Fruit fly (Drosophila melanogaster) whole organism, embryonic: Measurements from ENCODE around the gene Alp4.
A peak's percentile ranks its signal among the peaks of the same experiment; 100 is the strongest.

Experiments
- Atf-2 ChIP-seq: fragments of 200-800 bp; sonication (Bioruptor generic); optimal IDR thresholded peaks from 2 replicates; lab custom pipeline; 2016; ENCODE audit warnings: missing biosample characterization, missing genetic modification characterization
- Atf6 ChIP-seq: fragments of 200-800 bp; sonication (Bioruptor generic); IDR thresholded peaks from 2 replicates; pipeline ENCODE4 v1.3.6; 2022; ENCODE audit warnings: missing biosample characterization, missing genetic modification characterization
- B-H2 ChIP-seq: fragments of 200-800 bp; sonication (Bioruptor generic); optimal IDR thresholded peaks from 2 replicates; lab custom pipeline; 2018; ENCODE audit warnings: missing biosample characterization, mild to moderate bottlenecking, missing genetic modification characterization
- Bdp1 ChIP-seq: fragments of 200-800 bp; sonication (Bioruptor generic); optimal IDR thresholded peaks from 3 replicates; lab custom pipeline; 2016; ENCODE audit warnings: missing biosample characterization, missing genetic modification characterization
- CG10321 ChIP-seq: fragments of 200-800 bp; sonication (Bioruptor generic); IDR thresholded peaks from 2 replicates; pipeline ENCODE4 v1.3.6; 2022; ENCODE audit warnings: missing biosample characterization, missing genetic modification characterization
- CG11504 ChIP-seq: fragments of 200-800 bp; sonication (Bioruptor generic); optimal IDR thresholded peaks from 3 replicates; lab custom pipeline; 2019; ENCODE audit warnings: missing biosample characterization, mild to moderate bottlenecking, missing genetic modification characterization, moderate library complexity
- CG11723 ChIP-seq: fragments of 200-800 bp; sonication (Bioruptor generic); optimal IDR thresholded peaks from 2 replicates; lab custom pipeline; 2017; ENCODE audit warnings: missing biosample characterization, mild to moderate bottlenecking, missing genetic modification characterization
- CG13296 ChIP-seq: fragments of 200-800 bp; sonication (Bioruptor generic); optimal IDR thresholded peaks from 3 replicates; lab custom pipeline; 2018; ENCODE audit warnings: missing biosample characterization, mild to moderate bottlenecking, missing genetic modification characterization
- CG14050 ChIP-seq: fragments of 200-800 bp; sonication (Bioruptor generic); IDR thresholded peaks from 3 replicates; pipeline ENCODE4 v1.3.6; 2022; ENCODE audit warnings: missing biosample characterization, missing genetic modification characterization
- CG1603 ChIP-seq: fragments of 200-800 bp; sonication (Bioruptor generic); optimal IDR thresholded peaks from 2 replicates; lab custom pipeline; 2019; ENCODE audit warnings: missing biosample characterization, mild to moderate bottlenecking, missing genetic modification characterization, moderate library complexity
- CG18011 ChIP-seq: fragments of 200-800 bp; sonication (Bioruptor generic); optimal IDR thresholded peaks from 2 replicates; lab custom pipeline; 2017; ENCODE audit warnings: missing biosample characterization, missing genetic modification characterization, mild to moderate bottlenecking, moderate library complexity, missing genotype
- CG2202 ChIP-seq: fragments of 200-800 bp; sonication (Bioruptor generic); optimal IDR thresholded peaks from 2 replicates; lab custom pipeline; 2018; ENCODE audit warnings: missing biosample characterization, mild to moderate bottlenecking, missing genetic modification characterization
- CG3065 ChIP-seq: fragments of 200-800 bp; sonication (Bioruptor generic); optimal IDR thresholded peaks from 2 replicates; lab custom pipeline; 2016; ENCODE audit warnings: missing biosample characterization, missing genetic modification characterization
- CG34376 ChIP-seq: fragments of 200-800 bp; sonication (Bioruptor generic); optimal IDR thresholded peaks from 2 replicates; lab custom pipeline; 2018; ENCODE audit warnings: missing biosample characterization, mild to moderate bottlenecking, missing genetic modification characterization
- CG7786 ChIP-seq: fragments of 200-800 bp; sonication (Bioruptor generic); optimal IDR thresholded peaks from 2 replicates; lab custom pipeline; 2016; ENCODE audit warnings: missing biosample characterization, missing genetic modification characterization
- CG8944 ChIP-seq: fragments of 200-800 bp; sonication (Bioruptor generic); optimal IDR thresholded peaks from 3 replicates; lab custom pipeline; 2016; ENCODE audit warnings: missing biosample characterization, missing genetic modification characterization
- CG9215 ChIP-seq: fragments of 200-800 bp; sonication (Bioruptor generic); IDR thresholded peaks from 2 replicates; pipeline ENCODE4 v1.3.6; 2022; ENCODE audit warnings: missing biosample characterization, missing genetic modification characterization
- CG9817 ChIP-seq: fragments of 200-800 bp; sonication (Bioruptor generic); optimal IDR thresholded peaks from 2 replicates; lab custom pipeline; 2018; ENCODE audit warnings: missing biosample characterization, mild to moderate bottlenecking, missing genetic modification characterization, moderate library complexity
- CHES-1-like ChIP-seq: fragments of 200-800 bp; sonication (Bioruptor generic); optimal IDR thresholded peaks from 2 replicates; lab custom pipeline; 2016; ENCODE audit warnings: missing biosample characterization, missing genetic modification characterization
- Chrac-16 ChIP-seq: fragments of 200-800 bp; sonication (Bioruptor generic); optimal IDR thresholded peaks from 3 replicates; lab custom pipeline; 2016; ENCODE audit warnings: missing biosample characterization, missing genetic modification characterization
- CoRest ChIP-seq: fragments of 200-800 bp; sonication (Bioruptor generic); optimal IDR thresholded peaks from 3 replicates; lab custom pipeline; 2018; ENCODE audit warnings: missing biosample characterization, mild to moderate bottlenecking, missing genetic modification characterization, moderate library complexity
- HLH3B ChIP-seq: fragments of 200-800 bp; sonication (Bioruptor generic); IDR thresholded peaks from 2 replicates; pipeline ENCODE4 v1.3.6; 2022; ENCODE audit warnings: missing biosample characterization, missing genetic modification characterization
- HLHmδ ChIP-seq: fragments of 200-800 bp; sonication (Bioruptor generic); optimal IDR thresholded peaks from 2 replicates; lab custom pipeline; 2018; ENCODE audit warnings: missing biosample characterization, mild to moderate bottlenecking, missing genetic modification characterization, moderate library complexity
- Hand ChIP-seq: fragments of 200-800 bp; sonication (Bioruptor generic); optimal IDR thresholded peaks from 2 replicates; lab custom pipeline; 2017; ENCODE audit warnings: mild to moderate bottlenecking, missing biosample characterization, missing genetic modification reagents, missing genetic modification characterization
- Hsf ChIP-seq: fragments of 200-800 bp; sonication (Bioruptor generic); optimal IDR thresholded peaks from 3 replicates; lab custom pipeline; 2016; ENCODE audit warnings: missing biosample characterization, missing genetic modification characterization
- Lim3 ChIP-seq: fragments of 200-800 bp; sonication (Bioruptor generic); IDR thresholded peaks from 2 replicates; pipeline ENCODE4 v1.3.6; 2022; ENCODE audit warnings: missing biosample characterization, missing genetic modification characterization
- NC2β ChIP-seq: fragments of 200-800 bp; sonication (Bioruptor generic); optimal IDR thresholded peaks from 2 replicates; lab custom pipeline; 2016; ENCODE audit warnings: missing biosample characterization, missing genetic modification characterization
- Optix ChIP-seq: fragments of 200-800 bp; sonication (Bioruptor generic); IDR thresholded peaks from 3 replicates; pipeline ENCODE4 v1.3.6; 2022; ENCODE audit warnings: missing biosample characterization, missing genetic modification characterization
- TFAM ChIP-seq: fragments of 200-800 bp; sonication (Bioruptor generic); optimal IDR thresholded peaks from 2 replicates; lab custom pipeline; 2017; ENCODE audit warnings: missing biosample characterization, missing genetic modification characterization, inconsistent platforms
- al ChIP-seq: fragments of 200-800 bp; sonication (Bioruptor generic); IDR thresholded peaks from 2 replicates; pipeline ENCODE4 v1.3.6; 2022; ENCODE audit warnings: missing biosample characterization, missing genetic modification characterization
- cato ChIP-seq: fragments of 200-800 bp; sonication (Bioruptor generic); optimal IDR thresholded peaks from 2 replicates; lab custom pipeline; 2016; ENCODE audit warnings: missing biosample characterization, missing genetic modification characterization, borderline replicate concordance
- disco-r ChIP-seq: fragments of 200-800 bp; sonication (Bioruptor generic); optimal IDR thresholded peaks from 2 replicates; lab custom pipeline; 2016; ENCODE audit warnings: missing biosample characterization, missing genetic modification characterization
- exex ChIP-seq: fragments of 200-800 bp; sonication (Bioruptor generic); optimal IDR thresholded peaks from 4 replicates; lab custom pipeline; 2018; ENCODE audit warnings: missing biosample characterization, mild to moderate bottlenecking, missing genetic modification characterization, moderate library complexity
- eyg ChIP-seq: fragments of 200-800 bp; sonication (Bioruptor generic); optimal IDR thresholded peaks from 3 replicates; lab custom pipeline; 2016; ENCODE audit warnings: missing biosample characterization, missing genetic modification characterization
- gem ChIP-seq: fragments of 200-800 bp; sonication (Bioruptor generic); optimal IDR thresholded peaks from 2 replicates; lab custom pipeline; 2019; ENCODE audit warnings: missing biosample characterization, mild to moderate bottlenecking, missing genetic modification characterization, moderate library complexity
- jumu ChIP-seq: fragments of 200-800 bp; sonication (Bioruptor generic); optimal IDR thresholded peaks from 3 replicates; lab custom pipeline; 2016; ENCODE audit warnings: missing biosample characterization, missing genetic modification characterization
- luna ChIP-seq: fragments of 200-800 bp; sonication (Bioruptor generic); optimal IDR thresholded peaks from 2 replicates; lab custom pipeline; 2016; ENCODE audit warnings: missing biosample characterization, missing genetic modification characterization
- pros ChIP-seq: fragments of 200-800 bp; sonication (Bioruptor generic); optimal IDR thresholded peaks from 3 replicates; lab custom pipeline; 2019; ENCODE audit warnings: missing biosample characterization, mild to moderate bottlenecking, missing genetic modification characterization, moderate library complexity
- pzg ChIP-seq: fragments of 200-800 bp; sonication (Bioruptor generic); optimal IDR thresholded peaks from 3 replicates; lab custom pipeline; 2018; ENCODE audit warnings: missing biosample characterization, mild to moderate bottlenecking, missing genetic modification characterization, moderate library complexity
- schlank ChIP-seq: fragments of 200-800 bp; sonication (Bioruptor generic); optimal IDR thresholded peaks from 2 replicates; lab custom pipeline; 2018; ENCODE audit warnings: missing biosample characterization, mild to moderate bottlenecking, missing genetic modification characterization
- slbo ChIP-seq: fragments of 200-800 bp; sonication (Bioruptor generic); IDR thresholded peaks from 2 replicates; pipeline ENCODE4 v1.3.6; 2022; ENCODE audit warnings: missing biosample characterization, missing genetic modification characterization
- slp2 ChIP-seq: fragments of 200-800 bp; sonication (Bioruptor generic); optimal IDR thresholded peaks from 2 replicates; lab custom pipeline; 2016; ENCODE audit warnings: missing biosample characterization, missing genetic modification characterization
- tll ChIP-seq, 2 experiments: fragments of 200-800 bp in 1 of 2; fragments of >200 bp in 1 of 2; sonication (Bioruptor generic) in 1 of 2; optimal IDR thresholded peaks; 2 replicates each; lab custom pipeline; 2017 to 2019; ENCODE audit warnings: missing biosample characterization in 2 of 2, missing genetic modification characterization in 2 of 2, mild to moderate bottlenecking in 1 of 2, moderate library complexity in 1 of 2
- toy ChIP-seq: fragments of 200-800 bp; sonication (Bioruptor generic); IDR thresholded peaks from 2 replicates; pipeline ENCODE4 v1.3.6; 2022; ENCODE audit warnings: missing biosample characterization, missing genetic modification characterization
- trem ChIP-seq: fragments of 200-800 bp; optimal IDR thresholded peaks from 3 replicates; lab custom pipeline; 2019; ENCODE audit warnings: missing biosample characterization, mild to moderate bottlenecking, missing genetic modification characterization, moderate library complexity
- trh ChIP-seq: fragments of 200-800 bp; sonication (Bioruptor generic); optimal IDR thresholded peaks from 2 replicates; lab custom pipeline; 2016; ENCODE audit warnings: missing biosample characterization, missing genetic modification characterization
- unpg ChIP-seq: fragments of 200-800 bp; sonication (Bioruptor generic); optimal IDR thresholded peaks from 3 replicates; lab custom pipeline; 2018; ENCODE audit warnings: missing biosample characterization, mild to moderate bottlenecking, missing genetic modification characterization, moderate library complexity
- wdn ChIP-seq: fragments of 200-800 bp; sonication (Bioruptor generic); IDR thresholded peaks from 2 replicates; pipeline ENCODE4 v1.3.6; 2022; ENCODE audit warnings: missing biosample characterization, missing genetic modification characterization
- wor ChIP-seq: fragments of 200-800 bp; sonication (Bioruptor generic); IDR thresholded peaks from 2 replicates; pipeline ENCODE4 v1.3.6; 2022; ENCODE audit warnings: missing biosample characterization, missing genetic modification characterization

The Alp4 gene

dm6 chr3R:31059807-31060707 lies 11.3 kb downstream of the Alp4 start (continued):
- no peak for TF ChIP-seq exex (tag; lab: Kevin White, UChicago)
- TF ChIP-seq disco-r (GFP tag; lab: Kevin White, UChicago): peak; percentile 32
- peak; percentile 23 for TF ChIP-seq CG9817 (tag; lab: Kevin White, UChicago)
- TF ChIP-seq pros (GFP tag; lab: Kevin White, UChicago): no peak
- TF ChIP-seq CG9215: no peak
- TF ChIP-seq luna (GFP tag; lab: Kevin White, UChicago): no peak
- TF ChIP-seq slbo (GFP tag; lab: Robert Waterston, UW): peak; percentile 30; the same call in 1 of the 2 replicates
- TF ChIP-seq Atf-2 (GFP tag; lab: Kevin White, UChicago): peak; percentile 14
- no peak for TF ChIP-seq jumu (GFP tag; lab: Kevin White, UChicago)
- peak; percentile 53; the same call in 2 of the 3 replicates for TF ChIP-seq Optix (GFP tag; lab: Robert Waterston, UW)
- TF ChIP-seq CG34376: no peak
- peak; percentile 64 for TF ChIP-seq unpg (GFP tag; lab: Kevin White, UChicago)
- peak; percentile 13 for TF ChIP-seq NC2β
- TF ChIP-seq TFAM (GFP tag; lab: Kevin White, UChicago): no peak
- peak; percentile 31 for TF ChIP-seq Bdp1 (GFP tag; lab: Kevin White, UChicago)
- TF ChIP-seq CG18011 (GFP tag; lab: Kevin White, UChicago): peak; percentile 2
- TF ChIP-seq schlank (tag; lab: Kevin White, UChicago): no peak
- no peak for TF ChIP-seq Hand (GFP tag; lab: Kevin White, UChicago)
- TF ChIP-seq cato: no peak
- no peak for TF ChIP-seq toy (GFP tag; lab: Robert Waterston, UW)
- TF ChIP-seq Atf6 (GFP tag; lab: Robert Waterston, UW): 0 out of 2 replicates have a peak, but pooled peaks have one; percentile 43
- TF ChIP-seq CHES-1-like (GFP tag; lab: Kevin White, UChicago): no peak
- 0 out of 2 replicates have a peak, but pooled peaks have one; percentile 32 for TF ChIP-seq CG10321
- TF ChIP-seq CG2202 (tag; lab: Kevin White, UChicago): no peak
- peak; percentile 68 for TF ChIP-seq gem
- peak; percentile 30 for TF ChIP-seq CG7786 (GFP tag; lab: Kevin White, UChicago)
- no peak for TF ChIP-seq tll (GFP tag; optimal IDR thresholded peaks at IDR 0.05; lab: Kevin White, UChicago)
- peak; percentile 31 for TF ChIP-seq CG8944 (GFP tag; lab: Kevin White, UChicago)
- TF ChIP-seq Hsf: peak; percentile 20
- TF ChIP-seq al: no peak
- peak; percentile 36 for TF ChIP-seq eyg
- TF ChIP-seq CoRest (tag; lab: Kevin White, UChicago): peak; percentile 14
- peak; percentile 50; the same call in 1 of the 2 replicates for TF ChIP-seq HLH3B
- TF ChIP-seq HLHmδ: no peak
- peak; percentile 18 for TF ChIP-seq trh (GFP tag; lab: Kevin White, UChicago)
- TF ChIP-seq trem (tag; lab: Kevin White, UChicago): peak; percentile 9
- no peak for TF ChIP-seq CG13296 (GFP tag; lab: Kevin White, UChicago)
- peak; percentile 43 for TF ChIP-seq CG11504 (tag; lab: Kevin White, UChicago)
- peak; percentile 38; the same call in 2 of the 3 replicates for TF ChIP-seq CG14050 (GFP tag; lab: Robert Waterston, UW)
- no peak for TF ChIP-seq CG11723 (GFP tag; lab: Kevin White, UChicago)
- TF ChIP-seq slp2 (GFP tag; lab: Kevin White, UChicago): peak; percentile 35
- TF ChIP-seq Chrac-16 (GFP tag; lab: Kevin White, UChicago): peak; percentile 49
- TF ChIP-seq Lim3: no peak
- TF ChIP-seq CG1603 (tag; lab: Kevin White, UChicago): peak; percentile 47
- TF ChIP-seq wdn (GFP tag; lab: Robert Waterston, UW): no peak
- TF ChIP-seq B-H2 (GFP tag; lab: Kevin White, UChicago): no peak
- TF ChIP-seq pzg: no peak
- peak; percentile 22; the same call in 1 of the 2 replicates for TF ChIP-seq wor (GFP tag; lab: Robert Waterston, UW)
- no peak for TF ChIP-seq CG3065 (GFP tag; lab: Kevin White, UChicago)
